Worm (Caenorhabditis elegans) whole organism, late embryonic: ENCODE measurements around the gene nhr-285.
"Not testable (repeated sequence)": the region's sequence is repeated elsewhere in the genome, so short reads cannot be mapped to it uniquely, and the experiment has no call there.

Source experiments
- C38D4.7 ChIP-seq: fragments of 200-800 bp; sonication (Bioruptor generic); optimal IDR thresholded peaks from 2 replicates; lab custom pipeline; 2018; ENCODE audit warnings: mild to moderate bottlenecking, missing genetic modification characterization, moderate library complexity, missing compliant biosample characterization
- K09A11.1 ChIP-seq: sonication (generic microtip); optimal IDR thresholded peaks from 2 replicates; lab custom pipeline; 2017; ENCODE audit warnings: antibody characterized with exemption, mild to moderate bottlenecking, missing genetic modification characterization, missing compliant biosample characterization; ENCODE audit not compliant: insufficient read depth
- Y22D7AL.16 ChIP-seq: sonication (generic microtip); optimal IDR thresholded peaks from 2 replicates; lab custom pipeline; 2016; ENCODE audit warnings: missing genetic modification characterization, missing compliant biosample characterization
- ceh-14 ChIP-seq: sonication (generic microtip); optimal IDR thresholded peaks from 2 replicates; lab custom pipeline; 2016; ENCODE audit warnings: missing genotype, missing genetic modification characterization, missing compliant biosample characterization
- ceh-2 ChIP-seq: sonication (generic microtip); optimal IDR thresholded peaks from 2 replicates; lab custom pipeline; 2016; ENCODE audit warnings: missing genotype, missing genetic modification characterization, missing compliant biosample characterization
- ceh-45 ChIP-seq: fragments of 200-800 bp; sonication (Bioruptor generic); IDR thresholded peaks from 2 replicates; pipeline ENCODE4 v1.3.6; 2022; ENCODE audit warnings: missing genetic modification reagents, missing genetic modification characterization, missing compliant biosample characterization
- ceh-48 ChIP-seq: sonication (generic microtip); optimal IDR thresholded peaks from 2 replicates; lab custom pipeline; 2016; ENCODE audit warnings: missing genetic modification characterization, inconsistent platforms, missing compliant biosample characterization
- ceh-9 ChIP-seq: sonication (generic microtip); optimal IDR thresholded peaks from 2 replicates; lab custom pipeline; 2016; ENCODE audit warnings: mild to moderate bottlenecking, missing genetic modification characterization, inconsistent platforms, missing compliant biosample characterization
- dmd-4 ChIP-seq: sonication (generic microtip); optimal IDR thresholded peaks from 2 replicates; lab custom pipeline; 2016; ENCODE audit warnings: borderline replicate concordance, missing genetic modification characterization, missing compliant biosample characterization
- dve-1 ChIP-seq: sonication (generic microtip); optimal IDR thresholded peaks from 2 replicates; lab custom pipeline; 2017; ENCODE audit warnings: antibody characterized with exemption, mild to moderate bottlenecking, missing genetic modification characterization, missing compliant biosample characterization
- eyg-1 ChIP-seq: sonication (generic microtip); optimal IDR thresholded peaks from 2 replicates; lab custom pipeline; 2016; ENCODE audit warnings: missing genotype, missing genetic modification characterization, missing compliant biosample characterization
- fax-1 ChIP-seq: sonication (generic microtip); optimal IDR thresholded peaks from 2 replicates; lab custom pipeline; 2016; ENCODE audit warnings: missing genotype, missing genetic modification characterization, missing compliant biosample characterization
- lin-11 ChIP-seq: fragments of 200-800 bp; sonication (Bioruptor generic); optimal IDR thresholded peaks from 2 replicates; lab custom pipeline; 2018; ENCODE audit warnings: mild to moderate bottlenecking, missing genetic modification characterization, missing compliant biosample characterization
- npax-4 ChIP-seq: sonication (generic microtip); optimal IDR thresholded peaks from 2 replicates; lab custom pipeline; 2016; ENCODE audit warnings: missing genetic modification characterization, missing compliant biosample characterization
- odd-2 ChIP-seq: sonication (generic microtip); optimal IDR thresholded peaks from 2 replicates; lab custom pipeline; 2017; ENCODE audit warnings: antibody characterized with exemption, mild to moderate bottlenecking, missing genetic modification characterization, missing compliant biosample characterization
- pat-9 ChIP-seq: fragments of 200-800 bp; sonication (Bioruptor generic); optimal IDR thresholded peaks from 2 replicates; lab custom pipeline; 2018; ENCODE audit warnings: mild to moderate bottlenecking, missing genetic modification characterization, moderate library complexity, missing compliant biosample characterization
- pax-1 ChIP-seq: fragments of 150-350 bp; optimal IDR thresholded peaks from 2 replicates; lab custom pipeline; 2014; ENCODE audit warnings: missing biosample characterization, missing genetic modification characterization
- pha-4 ChIP-seq: fragments of 150-350 bp; optimal IDR thresholded peaks from 2 replicates; lab custom pipeline; 2018; ENCODE audit warnings: missing biosample characterization, missing genetic modification reagents, missing genetic modification characterization
- pqm-1 ChIP-seq: sonication (generic microtip); optimal IDR thresholded peaks from 2 replicates; lab custom pipeline; 2016; ENCODE audit warnings: missing genetic modification characterization, missing compliant biosample characterization
- pros-1 ChIP-seq: fragments of 150-350 bp; optimal IDR thresholded peaks from 2 replicates; lab custom pipeline; 2014; ENCODE audit warnings: missing biosample characterization, missing genetic modification reagents, missing genetic modification characterization
- sox-2 ChIP-seq: fragments of 200-800 bp; sonication (Bioruptor generic); IDR thresholded peaks from 2 replicates; pipeline ENCODE4 v1.3.6; 2022; ENCODE audit warnings: missing genetic modification reagents, missing genetic modification characterization, missing compliant biosample characterization
- syd-9 ChIP-seq: sonication (generic microtip); optimal IDR thresholded peaks from 2 replicates; lab custom pipeline; 2016; ENCODE audit warnings: mild to moderate bottlenecking, missing genetic modification characterization, moderate library complexity, missing compliant biosample characterization
- tbx-7 ChIP-seq: sonication (generic microtip); optimal IDR thresholded peaks from 2 replicates; lab custom pipeline; 2016; ENCODE audit warnings: missing genotype, missing genetic modification characterization, missing compliant biosample characterization
- ttx-3 ChIP-seq: sonication (generic microtip); optimal IDR thresholded peaks from 2 replicates; lab custom pipeline; 2016; ENCODE audit warnings: missing genetic modification reagents, missing genetic modification characterization, missing compliant biosample characterization
- unc-42 ChIP-seq: sonication (generic microtip); optimal IDR thresholded peaks from 2 replicates; lab custom pipeline; 2016; ENCODE audit warnings: missing genotype, missing genetic modification characterization, missing compliant biosample characterization
- zip-5 ChIP-seq: sonication (generic microtip); optimal IDR thresholded peaks from 2 replicates; lab custom pipeline; 2016; ENCODE audit warnings: missing genetic modification characterization, missing compliant biosample characterization

nhr-285 gene

ce11 chrV:15817746-15818145 lies 38.7 kb upstream of the nhr-285 start, which contains the start of gene abf-3:
Gene abf-3, minus strand, starts transcription at chrV:15817846.
- TF ChIP-seq ceh-48 (tag; lab: Kevin White, UChicago) (no peak), ceh-2 (tag; lab: Kevin White, UChicago) (no peak), pat-9 (tag; lab: Kevin White, UChicago) (no peak), ceh-45 (GFP tag; lab: Robert Waterston, UW) (no peak)
- TF ChIP-seq, all 69 proteins: peak for 0

- TF ChIP-seq unc-42 (no peak), pqm-1 (tag; lab: Kevin White, UChicago) (no peak), ceh-14 (tag; lab: Kevin White, UChicago) (no peak), tbx-7 (tag; lab: Kevin White, UChicago) (no peak), sox-2 (no peak), Y22D7AL.16 (tag; lab: Kevin White, UChicago) (no peak)
These were observed 37.0 kb upstream of the nhr-285 start, which contains the start of the genes fbxa-69 and F54B8.4 for ce11 chrV:15815962-15816432. Gene fbxa-69, minus strand, starts transcription at chrV:15815971. Gene F54B8.4, plus strand, starts transcription at chrV:15816382.

- not testable (repeated sequence) for TF ChIP-seq K09A11.1 (tag; lab: Kevin White, UChicago); syd-9; Y22D7AL.16 (tag; lab: Kevin White, UChicago)
These were observed 33.0 kb upstream of the nhr-285 start, which contains the start of gene nhr-282 for ce11 chrV:15811982-15812381. Gene nhr-282, plus strand, starts transcription at chrV:15812282.

ce11 chrV:15810446-15810845 lies 31.4 kb upstream of the nhr-285 start, which contains the start of gene F54B8.1:
Gene F54B8.1, plus strand, starts transcription at chrV:15810746.
- TF ChIP-seq fax-1 (tag; lab: Kevin White, UChicago): no peak
- no peak for TF ChIP-seq zip-5
- TF ChIP-seq npax-4 (tag; lab: Kevin White, UChicago): no peak
- no peak for TF ChIP-seq Y22D7AL.16 (tag; lab: Kevin White, UChicago)
- no peak for TF ChIP-seq dmd-4 (tag; lab: Kevin White, UChicago)
- no peak for TF ChIP-seq pha-4
- TF ChIP-seq syd-9: no peak
- no peak for TF ChIP-seq eyg-1
- no peak for TF ChIP-seq pqm-1 (tag; lab: Kevin White, UChicago)
- TF ChIP-seq dve-1 (tag; lab: Kevin White, UChicago): no peak
- TF ChIP-seq, all 69 proteins: peak for 0

- no peak for TF ChIP-seq Y22D7AL.16 (tag; lab: Kevin White, UChicago)
These were observed 30.5 kb upstream of the nhr-285 start, which contains the start of gene srsx-36 for ce11 chrV:15809543-15809942. Gene srsx-36, minus strand, starts transcription at chrV:15809643.

ce11 chrV:15807420-15807819 lies 28.4 kb upstream of the nhr-285 start, which contains the start of gene srsx-38:
Gene srsx-38, minus strand, starts transcription at chrV:15807520.
- not testable (repeated sequence) for TF ChIP-seq ceh-9 (tag; lab: Kevin White, UChicago); C38D4.7 (GFP tag; lab: Kevin White, UChicago); lin-11 (tag; lab: Kevin White, UChicago)
- TF ChIP-seq, all 69 proteins: peak for 0; not testable (repeated sequence) for 69

- TF ChIP-seq odd-2; pax-1 (tag; lab: Kevin White, UChicago); ttx-3 (tag; lab: Kevin White, UChicago): not testable (repeated sequence)
These were observed 24.7 kb upstream of the nhr-285 start, which contains the start of gene T26E4.18 for ce11 chrV:15803748-15804147. Gene T26E4.18, minus strand, starts transcription at chrV:15803848.

ce11 chrV:15803079-15803478 lies 24.1 kb upstream of the nhr-285 start, which contains the start of gene srd-27:
Gene srd-27, plus strand, starts transcription at chrV:15803379.
- not testable (repeated sequence) for TF ChIP-seq Y22D7AL.16 (tag; lab: Kevin White, UChicago); unc-42; pros-1
